Fruit fly (Drosophila melanogaster) S2 (cell line): ENCODE results near the gene CG18577.

Experiments used
- CG8478 ChIP-seq: fragments of >200 bp; optimal IDR thresholded peaks from 2 replicates; lab custom pipeline; 2018
- CTCF ChIP-seq, 2 experiments: fragments of >200 bp; optimal IDR thresholded peaks; 2 replicates each; lab custom pipeline; 2018

CG18577 gene

DNA sequence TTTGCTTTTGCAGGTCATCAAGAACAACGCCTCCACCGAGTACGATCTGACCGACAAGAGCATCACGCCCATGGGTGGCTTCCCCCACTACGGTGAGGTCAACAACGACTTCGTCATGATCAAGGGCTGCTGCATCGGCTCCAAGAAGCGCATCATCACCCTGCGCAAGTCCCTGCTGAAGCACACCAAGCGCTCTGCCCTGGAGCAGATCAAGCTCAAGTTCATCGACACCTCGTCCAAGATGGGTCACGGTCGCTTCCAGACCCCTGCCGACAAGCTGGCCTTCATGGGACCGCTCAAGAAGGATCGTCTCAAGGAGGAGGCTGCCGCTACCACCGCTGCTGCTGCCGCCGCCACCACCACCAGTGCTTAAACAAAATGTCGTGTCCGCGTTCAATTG is 28.6 kb downstream of the CG18577 start:
- TF ChIP-seq CTCF (optimal IDR thresholded peaks at IDR 0.05; lab: Kevin White, UChicago) (no peak), CG8478 (no peak)

DNA sequence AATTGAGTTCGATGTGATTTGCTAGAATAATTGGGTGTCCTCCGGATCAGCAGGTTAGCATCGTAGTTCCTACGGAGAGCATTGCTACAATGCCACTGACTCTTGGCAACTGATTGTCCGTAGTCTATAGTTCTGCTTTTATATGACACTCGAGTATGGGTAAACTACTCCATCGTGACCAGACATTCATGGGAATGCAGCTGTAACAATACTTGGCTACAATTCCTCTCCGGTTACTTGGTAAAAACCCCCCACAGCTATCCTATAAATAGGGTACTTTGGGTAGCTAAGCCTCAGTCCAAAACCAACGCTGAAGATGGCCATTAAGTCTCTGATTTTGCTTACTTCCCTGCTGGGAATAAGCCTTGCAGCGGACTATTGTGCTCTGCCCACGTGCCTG is 29.3 kb downstream of the CG18577 start, which contains the start of gene scpr-C:
Gene scpr-C (plus strand): TSS at position 301 of the 400 bp plus-strand sequence.
- TF ChIP-seq CTCF (optimal IDR thresholded peaks at IDR 0.05; lab: Kevin White, UChicago) (no peak), CG8478 (no peak)

DNA sequence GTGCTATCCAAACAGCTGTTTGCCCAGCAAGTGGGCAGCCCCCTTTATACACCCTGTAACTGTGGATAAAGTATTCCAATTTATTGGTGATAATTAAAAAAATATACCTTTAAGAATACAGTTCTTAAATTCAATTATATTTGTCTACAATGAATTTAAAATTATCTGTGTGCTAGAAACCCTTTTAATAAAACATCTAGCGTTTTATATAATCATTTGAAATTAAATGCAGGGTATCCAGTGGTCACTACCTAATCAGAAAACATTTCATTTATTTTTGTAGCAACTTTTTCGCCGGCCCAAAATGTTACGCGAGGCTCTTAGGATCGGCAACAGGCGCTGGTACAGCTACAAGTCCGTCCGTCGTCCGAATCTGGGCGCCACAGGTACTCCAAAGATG is 30.6 kb downstream of the CG18577 start, which contains the start of gene CG17726:
Gene CG17726 (plus strand): TSS at position 267 of the 400 bp plus-strand sequence.
- TF ChIP-seq CG8478 = no peak

DNA sequence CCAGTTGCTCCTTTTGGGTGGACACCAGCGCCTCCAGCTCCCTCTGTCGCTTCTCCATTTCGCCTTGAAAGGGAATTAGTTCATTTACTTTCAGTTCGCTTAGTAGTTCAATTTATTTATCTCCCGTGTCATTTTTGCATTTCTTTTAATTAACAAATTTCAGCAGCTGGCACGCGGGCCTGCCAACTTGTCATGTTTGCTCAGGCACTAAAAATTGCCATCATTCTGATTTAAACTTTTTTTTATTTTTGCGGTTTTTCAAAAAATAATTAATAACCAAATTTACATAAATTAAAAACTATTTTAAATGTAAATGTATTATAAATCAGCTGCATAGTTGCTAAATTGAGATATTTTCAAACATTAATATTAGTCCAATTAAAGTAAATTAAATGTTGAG is 34.5 kb downstream of the CG18577 start, which contains the start of gene GCC88:
Gene GCC88 (minus strand): TSS at position 209 of the 400 bp plus-strand sequence.
- TF ChIP-seq CTCF (optimal IDR thresholded peaks at IDR 0.05; lab: Kevin White, UChicago) (no peak), CG8478 (no peak)

DNA sequence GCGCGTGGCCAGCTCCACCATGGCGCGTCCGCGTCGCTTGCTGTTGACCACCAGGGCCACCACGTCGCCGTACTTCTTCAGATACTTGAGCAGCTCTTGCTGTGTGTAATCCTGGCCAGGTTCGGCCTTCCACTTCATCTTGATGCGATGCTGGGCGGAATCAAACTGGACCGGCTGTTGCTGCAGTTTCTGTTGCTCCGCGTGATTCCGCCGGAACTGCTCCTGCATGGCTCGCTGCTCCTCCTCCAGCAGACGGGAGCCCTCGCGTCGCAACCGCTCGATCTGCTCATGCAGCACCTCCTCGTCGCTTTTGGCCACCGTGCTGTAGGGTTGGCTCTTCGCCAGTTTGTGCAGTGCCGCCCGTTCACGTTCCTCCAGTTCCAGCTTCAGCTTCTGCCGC is 35.1 kb downstream of the CG18577 start:
- no peak for TF ChIP-seq CTCF (optimal IDR thresholded peaks at IDR 0.05; lab: Kevin White, UChicago)
- TF ChIP-seq CG8478 = no peak

DNA sequence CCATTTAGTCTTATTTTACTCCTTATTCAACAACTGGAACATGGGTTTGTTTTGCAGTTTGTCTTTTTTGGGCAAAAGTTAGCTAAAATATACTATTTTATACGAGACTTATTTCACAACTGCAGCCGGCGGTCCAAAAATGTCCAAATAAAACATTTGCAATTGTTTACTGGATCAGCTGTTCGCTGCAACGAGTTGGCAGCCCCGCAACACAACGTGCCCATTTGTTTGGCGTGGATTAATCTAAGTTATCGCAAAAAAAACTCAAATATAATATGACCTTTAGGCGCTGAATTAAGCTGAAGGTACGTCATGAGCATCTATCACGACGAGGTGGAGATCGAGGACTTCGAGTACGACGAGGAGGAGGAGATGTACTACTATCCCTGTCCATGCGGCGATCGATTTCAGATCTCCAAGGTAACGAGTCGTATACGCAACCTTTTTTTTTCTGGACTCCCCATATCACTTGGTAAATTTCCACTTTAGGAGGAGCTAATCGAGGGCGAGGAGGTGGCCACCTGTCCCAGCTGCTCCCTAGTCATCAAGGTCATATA is 35.9 kb downstream of the CG18577 start, which contains the start of the genes CG17187 and Dph3:
Gene CG17187 (minus strand): TSS at position 175 of the 557 bp plus-strand sequence.
Gene Dph3 (plus strand): TSS at position 208 of the 557 bp plus-strand sequence.
- TF ChIP-seq CTCF (optimal IDR thresholded peaks at IDR 0.05; lab: Kevin White, UChicago) (no peak), CG8478 (no peak)

DNA sequence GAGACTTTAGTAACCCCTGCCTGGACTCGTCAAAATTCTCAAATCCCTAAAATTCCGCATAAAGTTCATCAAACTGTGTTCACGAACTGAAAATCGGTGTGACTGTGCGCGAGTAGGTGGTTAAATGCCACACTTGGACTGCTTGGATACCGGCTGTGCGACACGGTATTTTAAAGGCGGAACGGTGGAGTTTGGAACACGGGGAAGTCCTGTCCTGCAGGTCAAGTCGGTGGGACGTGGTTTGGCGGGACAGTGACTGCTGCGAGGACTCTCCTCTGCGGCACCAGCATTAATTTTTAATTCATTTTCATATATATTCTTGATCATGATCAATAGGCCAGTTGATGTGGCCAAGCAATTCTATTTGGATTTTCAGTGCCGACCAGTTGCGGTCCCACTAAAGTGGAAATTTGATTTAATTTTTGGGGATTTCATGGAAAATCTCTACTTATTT is 39.1 kb downstream of the CG18577 start, which contains the start of the genes Arfip and CG17721:
Gene Arfip (minus strand): TSS at position 96 of the 454 bp plus-strand sequence.
Gene CG17721 (plus strand): TSS at position 223 of the 454 bp plus-strand sequence.
- TF ChIP-seq CTCF (optimal IDR thresholded peaks at IDR 0.05; lab: Kevin White, UChicago) (peak in 1 of 2 experiments; percentile 11), CG8478 (no peak)

DNA sequence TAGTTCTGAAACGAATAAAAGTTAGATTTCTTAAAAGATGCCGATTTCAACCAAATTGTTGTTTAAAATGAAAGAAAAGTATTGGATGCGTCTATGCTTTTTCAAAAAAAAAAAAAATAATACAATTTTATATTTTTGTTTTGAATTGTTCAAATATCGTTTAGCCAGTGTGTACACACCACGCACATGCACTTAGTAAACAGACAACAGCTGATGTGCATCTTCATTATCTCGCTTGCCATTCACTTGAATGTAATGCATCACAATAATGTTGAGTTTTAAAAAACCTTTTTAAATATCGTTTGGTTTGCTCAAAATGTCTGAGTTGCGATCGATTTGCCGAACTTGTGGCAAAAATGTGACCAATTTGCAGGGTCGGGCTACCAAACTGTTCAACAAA is 40.1 kb downstream of the CG18577 start, which contains the start of gene CG31441:
Gene CG31441 (plus strand): TSS at position 246 of the 400 bp plus-strand sequence.
- TF ChIP-seq CG8478 = no peak
- no peak for TF ChIP-seq CTCF (optimal IDR thresholded peaks at IDR 0.05; lab: Kevin White, UChicago)

DNA sequence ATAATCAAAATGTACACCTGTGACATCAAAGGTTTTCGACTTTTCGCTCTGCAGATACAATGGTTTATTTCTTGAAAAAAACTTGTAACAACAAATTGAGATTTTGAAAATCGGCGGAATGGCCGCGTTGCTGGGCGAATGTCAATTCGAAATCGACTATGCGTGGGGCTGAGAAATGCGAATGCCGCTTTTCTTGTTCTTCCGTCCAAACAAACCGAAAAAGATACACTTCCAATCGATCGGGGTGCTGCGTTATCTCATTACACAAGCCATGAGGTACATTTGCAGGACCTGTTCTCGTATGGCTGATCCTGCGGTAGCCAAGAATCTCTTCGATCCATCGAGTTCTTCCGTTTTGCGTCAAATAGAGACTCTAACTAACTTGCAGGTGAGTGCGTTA is 41.7 kb downstream of the CG18577 start, which contains the start of gene CG31388:
Gene CG31388 (plus strand): TSS at position 218 of the 400 bp plus-strand sequence.
- no peak for TF ChIP-seq CTCF (optimal IDR thresholded peaks at IDR 0.05; lab: Kevin White, UChicago)
- TF ChIP-seq CG8478 = no peak

DNA sequence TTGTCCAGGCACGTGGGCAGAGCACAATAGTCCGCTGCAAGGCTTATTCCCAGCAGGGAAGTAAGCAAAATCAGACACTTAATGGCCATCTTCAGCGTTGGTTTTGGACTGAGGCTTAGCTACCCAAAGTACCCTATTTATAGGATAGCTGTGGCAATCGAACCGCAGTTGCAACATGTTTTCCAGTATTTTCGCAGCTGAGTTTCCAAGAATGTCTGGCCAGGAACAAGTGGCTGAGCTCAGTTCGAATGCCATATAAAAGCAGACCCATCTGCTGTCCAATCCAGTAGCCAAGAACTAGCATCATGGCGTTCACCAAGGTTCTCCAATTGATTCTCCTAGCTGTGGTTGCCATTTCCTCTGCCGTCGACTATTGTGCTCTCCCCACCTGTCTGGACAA is 45.0 kb downstream of the CG18577 start, which contains the start of the genes scpr-B and scpr-A:
Gene scpr-B (minus strand): TSS at position 101 of the 400 bp plus-strand sequence.
Gene scpr-A (plus strand): TSS at position 293 of the 400 bp plus-strand sequence.
- no peak for TF ChIP-seq CTCF (optimal IDR thresholded peaks at IDR 0.05; lab: Kevin White, UChicago)

DNA sequence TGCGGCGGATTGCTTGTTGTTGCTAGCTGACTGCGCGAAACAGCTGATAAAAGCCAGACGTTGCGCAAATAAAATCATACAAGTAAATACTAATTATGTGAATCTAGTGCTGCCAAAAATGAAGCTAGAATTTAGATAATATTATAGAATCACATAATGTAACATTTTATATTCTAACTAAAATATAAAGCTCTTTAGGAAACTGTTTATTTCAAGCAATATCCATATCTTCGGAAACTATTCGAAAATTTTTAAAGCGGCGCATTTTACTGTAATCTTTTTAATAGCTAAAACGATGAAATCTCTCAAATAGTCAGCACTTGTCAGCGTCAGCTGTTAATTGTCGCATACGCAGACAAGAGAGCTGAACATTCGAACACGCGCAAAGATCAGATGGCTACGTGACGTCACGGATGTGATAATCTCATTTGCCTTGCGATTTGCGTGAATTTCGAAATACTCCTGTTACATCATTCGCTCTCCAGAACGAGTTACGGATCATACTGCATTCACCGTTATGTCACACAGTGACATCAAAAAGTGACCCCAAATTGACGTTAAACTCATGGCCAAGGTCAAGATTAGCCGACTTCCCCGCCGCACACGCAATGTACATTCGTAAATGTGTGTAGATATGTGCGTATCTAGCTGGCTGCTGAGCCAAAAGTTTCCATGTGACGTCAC is 47.3 kb downstream of the CG18577 start:
- TF ChIP-seq CTCF (optimal IDR thresholded peaks at IDR 0.05; lab: Kevin White, UChicago) (no peak), CG8478 (no peak)

DNA sequence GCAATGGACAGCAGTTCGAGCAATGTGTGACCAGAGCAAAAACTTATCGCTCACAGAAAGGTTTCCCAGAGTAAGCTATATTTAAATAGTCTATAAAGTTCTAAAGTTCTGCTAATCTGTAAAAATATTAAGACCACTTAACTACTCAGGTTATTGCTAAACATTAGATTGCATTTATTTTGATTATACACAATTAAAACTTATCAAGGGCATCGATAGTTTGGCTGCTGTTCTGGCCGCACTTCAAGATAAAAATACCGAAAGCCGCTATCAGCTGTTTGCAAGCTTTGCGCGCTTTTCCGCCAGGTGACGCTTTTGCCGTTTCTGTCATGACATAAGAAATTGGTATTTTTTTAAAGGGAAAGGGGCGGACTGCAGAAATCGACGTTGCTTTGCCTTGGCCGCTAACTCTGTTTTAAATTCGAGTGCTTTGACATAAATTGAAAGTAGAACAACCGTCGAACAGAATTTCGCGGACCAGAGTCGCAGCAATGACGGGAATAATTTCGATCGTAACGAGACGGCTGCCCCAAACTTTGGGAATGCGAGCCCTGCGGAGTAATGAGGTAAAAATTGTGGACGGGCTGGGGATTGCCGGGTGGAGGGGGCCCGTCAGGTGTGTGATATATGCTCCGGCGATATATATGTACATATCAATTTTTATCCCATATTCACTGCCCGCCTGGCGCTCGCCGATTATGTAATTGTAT is 48.2 kb downstream of the CG18577 start, which contains the start of the genes CG17734 and CG5214:
Gene CG17734 (minus strand): TSS at position 49 of the 710 bp plus-strand sequence.
Gene CG5214 (plus strand): TSS at position 352 of the 710 bp plus-strand sequence.
- TF ChIP-seq CTCF (optimal IDR thresholded peaks at IDR 0.05; lab: Kevin White, UChicago) (peak; percentile 77 to 82), CG8478 (no peak)

DNA sequence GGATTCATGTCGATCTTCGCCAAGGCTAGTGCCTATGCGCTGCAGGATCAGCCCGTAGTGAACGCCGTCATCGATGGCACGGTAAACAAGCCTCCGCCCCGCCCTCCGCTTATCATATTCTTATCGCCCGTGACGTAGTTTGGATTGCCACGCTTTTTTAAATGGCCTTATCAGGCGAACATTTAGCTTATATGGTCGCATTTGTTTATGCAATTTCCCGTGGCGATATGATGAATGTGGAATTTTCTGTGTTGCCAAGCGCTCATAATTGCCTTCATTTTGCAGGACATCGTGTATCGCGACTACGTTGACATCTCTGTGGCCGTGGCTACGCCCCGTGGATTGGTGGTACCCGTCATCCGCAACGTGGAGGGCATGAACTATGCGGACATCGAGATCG is 49.9 kb downstream of the CG18577 start:
- TF ChIP-seq CTCF (optimal IDR thresholded peaks at IDR 0.05; lab: Kevin White, UChicago) (no peak), CG8478 (no peak)

DNA sequence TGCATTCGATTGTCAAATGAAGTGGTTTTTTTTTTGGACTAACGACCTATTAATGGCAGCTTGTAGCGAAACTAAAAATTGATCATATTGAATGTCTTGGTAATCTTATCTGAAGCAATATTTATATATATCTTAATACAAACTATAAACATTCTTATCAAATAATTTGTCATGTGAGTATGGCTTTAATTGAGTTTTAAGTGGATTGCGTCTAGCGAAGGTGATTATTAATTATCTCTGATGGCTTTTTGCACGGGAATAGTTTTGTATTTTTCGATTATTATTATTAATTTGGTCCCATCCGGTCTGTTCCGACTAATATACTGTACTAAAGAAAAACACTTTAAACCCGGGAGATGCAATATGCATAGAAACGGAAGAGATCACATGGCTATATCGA is 51.0 kb downstream of the CG18577 start:
- TF ChIP-seq CG8478 (no peak), CTCF (optimal IDR thresholded peaks at IDR 0.05; lab: Kevin White, UChicago) (no peak)
